Worm (Caenorhabditis elegans) whole organism, mixed stage, embryonic: ENCODE measurements around the gene C07A9.10.

Source experiments
- ces-1 ChIP-seq: fragments of 150-350 bp; optimal IDR thresholded peaks from 2 replicates; lab custom pipeline; 2014; ENCODE audit warnings: missing biosample characterization, missing genetic modification reagents, missing genetic modification characterization
- drap-1 ChIP-seq: fragments of 200-800 bp; sonication (Bioruptor generic); optimal IDR thresholded peaks from 3 replicates; lab custom pipeline; 2018; ENCODE audit warnings: mild to moderate bottlenecking, missing genetic modification characterization, missing compliant biosample characterization
- lin-13 ChIP-seq: fragments of 150-350 bp; optimal IDR thresholded peaks from 2 replicates; lab custom pipeline; 2014; ENCODE audit warnings: missing biosample characterization, missing genetic modification characterization
- unc-39 ChIP-seq: fragments of 150-350 bp; optimal IDR thresholded peaks from 2 replicates; lab custom pipeline; 2014; ENCODE audit warnings: missing biosample characterization, missing genetic modification characterization

ce11 chrIII:9690044-9690443 lies 4.2 kb upstream of the C07A9.10 start, which contains the start of gene best-5:
- no peak for TF ChIP-seq lin-13
- no peak for TF ChIP-seq drap-1
- TF ChIP-seq unc-39 (tag; lab: Kevin White, UChicago) = no peak
- TF ChIP-seq ces-1 = no peak
